Fruit fly (Drosophila melanogaster) whole organism, prepupa: ENCODE data around the gene alpha-Man-Ib.
A peak's percentile ranks its signal among the peaks of the same experiment; 100 is the strongest.

ENCODE experiments used
- Blimp-1 ChIP-seq: fragments of 200-800 bp; sonication (Bioruptor generic); optimal IDR thresholded peaks from 3 replicates; lab custom pipeline; 2017; ENCODE audit warnings: missing biosample characterization, missing genetic modification characterization, mild to moderate bottlenecking, moderate library complexity, missing genetic modification reagents
- CG10631 ChIP-seq: fragments of 200-800 bp; sonication (Bioruptor generic); optimal IDR thresholded peaks from 2 replicates; lab custom pipeline; 2016; ENCODE audit warnings: missing biosample characterization, missing genetic modification characterization
- CG11294 ChIP-seq: fragments of 200-800 bp; sonication (Bioruptor generic); IDR thresholded peaks from 2 replicates; pipeline ENCODE4 v1.3.6; 2022; ENCODE audit warnings: missing biosample characterization, missing genetic modification characterization
- CG11902 ChIP-seq: fragments of 200-800 bp; sonication (Bioruptor generic); optimal IDR thresholded peaks from 3 replicates; lab custom pipeline; 2016; ENCODE audit warnings: missing biosample characterization, missing genetic modification characterization
- CG1621 ChIP-seq: fragments of 200-800 bp; sonication (Bioruptor generic); optimal IDR thresholded peaks from 3 replicates; lab custom pipeline; 2018; ENCODE audit warnings: missing biosample characterization, mild to moderate bottlenecking, missing genetic modification characterization
- CG3032 ChIP-seq: fragments of 200-800 bp; optimal IDR thresholded peaks from 2 replicates; lab custom pipeline; 2019; ENCODE audit warnings: missing biosample characterization, mild to moderate bottlenecking, missing genetic modification characterization, moderate library complexity
- CG34406 ChIP-seq: fragments of 200-800 bp; sonication (Bioruptor generic); optimal IDR thresholded peaks from 3 replicates; lab custom pipeline; 2016; ENCODE audit warnings: missing biosample characterization, missing genetic modification characterization
- CG3919 ChIP-seq: fragments of 200-800 bp; sonication (Bioruptor generic); optimal IDR thresholded peaks from 3 replicates; lab custom pipeline; 2016; ENCODE audit warnings: missing biosample characterization, missing genetic modification characterization
- CG4318 ChIP-seq: fragments of 200-800 bp; sonication (Bioruptor generic); optimal IDR thresholded peaks from 3 replicates; lab custom pipeline; 2017; ENCODE audit warnings: missing biosample characterization, mild to moderate bottlenecking, missing genetic modification characterization
- CG6163 ChIP-seq: fragments of 200-800 bp; sonication (Bioruptor generic); IDR thresholded peaks from 3 replicates; pipeline ENCODE4 v1.3.6; 2022; ENCODE audit warnings: missing biosample characterization, missing genetic modification characterization
- CG6276 ChIP-seq: fragments of 200-800 bp; sonication (Bioruptor generic); optimal IDR thresholded peaks from 2 replicates; lab custom pipeline; 2017; ENCODE audit warnings: missing biosample characterization, mild to moderate bottlenecking, missing genetic modification characterization
- CG6808 ChIP-seq: fragments of 200-800 bp; sonication (Bioruptor generic); optimal IDR thresholded peaks from 3 replicates; lab custom pipeline; 2017; ENCODE audit warnings: missing biosample characterization, missing genetic modification characterization, mild to moderate bottlenecking, moderate library complexity, missing genetic modification reagents
- CG6854 ChIP-seq: fragments of 200-800 bp; sonication (Bioruptor generic); optimal IDR thresholded peaks from 2 replicates; lab custom pipeline; 2017; ENCODE audit warnings: missing biosample characterization, mild to moderate bottlenecking, missing genetic modification characterization
- CG7368 ChIP-seq: fragments of 200-800 bp; sonication (Bioruptor generic); optimal IDR thresholded peaks from 3 replicates; lab custom pipeline; 2016; ENCODE audit warnings: missing biosample characterization, missing genetic modification characterization
- CG8119 ChIP-seq: fragments of 200-800 bp; sonication (Bioruptor generic); IDR thresholded peaks from 3 replicates; pipeline ENCODE4 v1.3.6; 2022; ENCODE audit warnings: missing biosample characterization, missing genetic modification characterization
- CG8319 ChIP-seq: fragments of 200-800 bp; sonication (Bioruptor generic); optimal IDR thresholded peaks from 3 replicates; lab custom pipeline; 2016; ENCODE audit warnings: missing biosample characterization, missing genetic modification characterization
- CG8632 ChIP-seq: fragments of 200-800 bp; sonication (Bioruptor generic); optimal IDR thresholded peaks from 3 replicates; lab custom pipeline; 2016; ENCODE audit warnings: missing biosample characterization, missing genetic modification characterization
- Eip75B ChIP-seq: fragments of 200-800 bp; sonication (Bioruptor generic); optimal IDR thresholded peaks from 3 replicates; lab custom pipeline; 2016; ENCODE audit warnings: missing biosample characterization, missing genetic modification characterization
- Eip93F ChIP-seq: fragments of 200-800 bp; sonication (Bioruptor generic); optimal IDR thresholded peaks from 2 replicates; lab custom pipeline; 2016; ENCODE audit warnings: missing biosample characterization, mild to moderate bottlenecking, missing genetic modification characterization
- Ets21C ChIP-seq: fragments of 200-800 bp; sonication (Bioruptor generic); optimal IDR thresholded peaks from 3 replicates; lab custom pipeline; 2016; ENCODE audit warnings: missing biosample characterization, missing genetic modification characterization
- Ets96B ChIP-seq: fragments of 200-800 bp; optimal IDR thresholded peaks from 2 replicates; lab custom pipeline; 2019; ENCODE audit warnings: missing biosample characterization, mild to moderate bottlenecking, missing genetic modification characterization, moderate library complexity
- Gug ChIP-seq: fragments of 200-800 bp; sonication (Bioruptor generic); IDR thresholded peaks from 2 replicates; pipeline ENCODE4 v1.3.6; 2022; ENCODE audit warnings: missing biosample characterization, missing genetic modification characterization
- Hr38 ChIP-seq: sonication (Bioruptor generic); optimal IDR thresholded peaks from 2 replicates; lab custom pipeline; 2016; ENCODE audit warnings: missing biosample characterization, missing genetic modification characterization
- OdsH ChIP-seq: fragments of 200-800 bp; sonication (Bioruptor generic); optimal IDR thresholded peaks from 3 replicates; lab custom pipeline; 2016; ENCODE audit warnings: missing biosample characterization, missing genetic modification characterization
- Sox102F ChIP-seq: fragments of 200-800 bp; sonication (Bioruptor generic); optimal IDR thresholded peaks from 2 replicates; lab custom pipeline; 2016; ENCODE audit warnings: missing biosample characterization, mild to moderate bottlenecking, missing genetic modification characterization
- Sox14 ChIP-seq: fragments of 200-800 bp; sonication (Bioruptor generic); optimal IDR thresholded peaks from 3 replicates; lab custom pipeline; 2016; ENCODE audit warnings: missing biosample characterization, missing genetic modification characterization
- Sox15 ChIP-seq: fragments of 200-800 bp; sonication (Bioruptor generic); optimal IDR thresholded peaks from 3 replicates; lab custom pipeline; 2016; ENCODE audit warnings: missing biosample characterization, missing genetic modification characterization
- achi ChIP-seq: fragments of 200-800 bp; sonication (Bioruptor generic); optimal IDR thresholded peaks from 3 replicates; lab custom pipeline; 2016; ENCODE audit warnings: missing biosample characterization, missing genetic modification characterization
- cyc ChIP-seq: fragments of 200-800 bp; sonication (Bioruptor generic); optimal IDR thresholded peaks from 3 replicates; lab custom pipeline; 2016; ENCODE audit warnings: missing biosample characterization, missing genetic modification characterization
- dac ChIP-seq: fragments of 200-800 bp; sonication (Bioruptor generic); optimal IDR thresholded peaks from 2 replicates; lab custom pipeline; 2017; ENCODE audit warnings: missing biosample characterization, mild to moderate bottlenecking, missing genetic modification characterization
- fd85E ChIP-seq: fragments of 200-800 bp; sonication (Bioruptor generic); optimal IDR thresholded peaks from 3 replicates; lab custom pipeline; 2016; ENCODE audit warnings: missing biosample characterization, missing genetic modification characterization
- fkh ChIP-seq: fragments of 200-800 bp; sonication (Bioruptor generic); optimal IDR thresholded peaks from 3 replicates; lab custom pipeline; 2017; ENCODE audit warnings: missing biosample characterization, mild to moderate bottlenecking, missing genetic modification characterization, moderate library complexity
- ss ChIP-seq, 2 experiments: fragments of 200-800 bp; sonication (Bioruptor generic); optimal IDR thresholded peaks; 2 replicates in 1 of 2; 3 replicates in 1 of 2; lab custom pipeline; 2017 to 2018; ENCODE audit warnings: mild to moderate bottlenecking in 2 of 2, missing biosample characterization in 2 of 2, missing genetic modification characterization in 2 of 2, moderate library complexity in 1 of 2
- svp ChIP-seq: fragments of 200-800 bp; sonication (Bioruptor generic); peaks from one replicate; lab custom pipeline; 2016; ENCODE audit warnings: missing biosample characterization, missing genetic modification characterization
- topi ChIP-seq: fragments of 200-800 bp; sonication (Bioruptor generic); optimal IDR thresholded peaks from 3 replicates; lab custom pipeline; 2016; ENCODE audit warnings: missing biosample characterization, missing genetic modification characterization

The alpha-Man-Ib gene

DNA sequence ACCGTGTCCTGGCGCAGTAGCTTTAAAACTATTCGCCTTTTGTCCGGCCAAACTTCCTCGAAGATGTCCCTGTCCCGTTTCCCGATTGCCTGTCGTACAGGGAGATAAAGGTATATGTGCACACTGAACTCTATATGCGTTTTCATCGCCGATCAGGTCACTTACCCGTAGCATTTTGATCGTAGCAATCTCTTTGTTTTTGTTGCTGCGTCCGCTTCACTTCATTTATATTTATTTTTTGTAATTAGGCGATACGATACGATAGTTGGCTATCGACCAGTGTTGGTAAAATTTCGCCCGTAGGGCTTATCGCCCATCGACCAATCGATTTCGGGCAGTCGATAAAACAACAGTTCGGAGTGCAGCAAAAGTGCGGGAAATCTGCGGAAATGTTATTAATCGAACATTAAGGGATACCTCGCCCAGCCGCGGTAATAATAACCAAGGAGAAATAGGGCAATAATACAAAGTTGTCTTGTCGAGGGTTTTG, 49.9 kb downstream of the alpha-Man-Ib start, which contains the start of the genes Cul5 and Bicra (continued):
- peak; percentile 27 for TF ChIP-seq dac (GFP tag; lab: Kevin White, UChicago)
- no peak for TF ChIP-seq CG3032 (tag; lab: Kevin White, UChicago)
- TF ChIP-seq CG6854 (GFP tag; lab: Kevin White, UChicago): peak; percentile 12
- TF ChIP-seq CG6163 (GFP tag; lab: Robert Waterston, UW): no peak
- TF ChIP-seq CG11294 (GFP tag; lab: Robert Waterston, UW): no peak; the same call in 1 of the 2 replicates
- no peak for TF ChIP-seq achi (GFP tag; lab: Kevin White, UChicago)
- no peak for TF ChIP-seq CG10631 (GFP tag; lab: Kevin White, UChicago)
- TF ChIP-seq Gug (GFP tag; lab: Robert Waterston, UW): no peak
- TF ChIP-seq fkh (GFP tag; lab: Kevin White, UChicago): peak; percentile 43
- no peak for TF ChIP-seq Blimp-1 (GFP tag; lab: Kevin White, UChicago)
- TF ChIP-seq Eip75B: no peak
- TF ChIP-seq svp: peak; percentile 86
- TF ChIP-seq CG8632 (GFP tag; lab: Kevin White, UChicago): no peak
- no peak for TF ChIP-seq Ets96B
- TF ChIP-seq Hr38 (GFP tag; lab: Kevin White, UChicago): no peak
- TF ChIP-seq CG8119 (GFP tag; lab: Robert Waterston, UW): no peak
- TF ChIP-seq Sox15 (GFP tag; lab: Kevin White, UChicago): no peak
- peak; percentile 39 to 54 for TF ChIP-seq ss (GFP tag; optimal IDR thresholded peaks at IDR 0.05; lab: Kevin White, UChicago)
- TF ChIP-seq CG1621 (tag; lab: Kevin White, UChicago): no peak
- TF ChIP-seq Sox14 (GFP tag; lab: Kevin White, UChicago): peak; percentile 61
- peak; percentile 14 for TF ChIP-seq topi (GFP tag; lab: Kevin White, UChicago)
- no peak for TF ChIP-seq CG11902 (GFP tag; lab: Kevin White, UChicago)
- no peak for TF ChIP-seq CG6808 (GFP tag; lab: Kevin White, UChicago)
- TF ChIP-seq CG7368 (GFP tag; lab: Kevin White, UChicago): no peak
- TF ChIP-seq cyc: no peak
- no peak for TF ChIP-seq CG4318
- TF ChIP-seq Ets21C (GFP tag; lab: Kevin White, UChicago): no peak

- TF ChIP-seq CG8319 (GFP tag; lab: Kevin White, UChicago) (no peak), CG34406 (no peak), Eip93F (GFP tag; lab: Kevin White, UChicago) (no peak), Sox102F (GFP tag; lab: Kevin White, UChicago) (no peak), fd85E (no peak), OdsH (GFP tag; lab: Kevin White, UChicago) (no peak), CG8632 (GFP tag; lab: Kevin White, UChicago) (no peak), CG6276 (GFP tag; lab: Kevin White, UChicago) (no peak), CG11902 (GFP tag; lab: Kevin White, UChicago) (no peak), CG3919 (GFP tag; lab: Kevin White, UChicago) (no peak)
Measured at dm6 chr3R:29059385-29059784, 53.2 kb downstream of the alpha-Man-Ib start.
